Fruit fly (Drosophila melanogaster) whole organism, embryonic: ENCODE measurements around the gene CG34180.

Experiments
- Awh ChIP-seq: fragments of 200-800 bp; sonication (Bioruptor generic); IDR thresholded peaks from 2 replicates; pipeline ENCODE4, ENCODE4 v1.3.6; 2022; ENCODE audit warnings: missing biosample characterization, missing genetic modification characterization
- CG11695 ChIP-seq: fragments of 200-800 bp; sonication (Bioruptor generic); IDR thresholded peaks from 3 replicates; pipeline ENCODE4 v1.3.6; 2022; ENCODE audit warnings: missing biosample characterization, missing genetic modification characterization
- CG12391 ChIP-seq: fragments of 200-800 bp; sonication (Bioruptor generic); optimal IDR thresholded peaks from 3 replicates; lab custom pipeline; 2018; ENCODE audit warnings: missing biosample characterization, mild to moderate bottlenecking, missing genetic modification characterization, moderate library complexity
- CG12769 ChIP-seq: fragments of 200-800 bp; sonication (Bioruptor generic); optimal IDR thresholded peaks from 2 replicates; lab custom pipeline; 2019; ENCODE audit warnings: missing biosample characterization, mild to moderate bottlenecking, missing genetic modification characterization, moderate library complexity
- CG13424 ChIP-seq: fragments of 200-800 bp; sonication (Bioruptor generic); optimal IDR thresholded peaks from 2 replicates; lab custom pipeline; 2019; ENCODE audit warnings: missing biosample characterization, mild to moderate bottlenecking, missing genetic modification characterization, moderate library complexity
- CG14710 ChIP-seq: fragments of 200-800 bp; sonication (Bioruptor generic); optimal IDR thresholded peaks from 3 replicates; lab custom pipeline; 2019; ENCODE audit warnings: missing biosample characterization, mild to moderate bottlenecking, missing genetic modification characterization, moderate library complexity
- CG15073 ChIP-seq: fragments of 200-800 bp; sonication (Bioruptor generic); optimal IDR thresholded peaks from 2 replicates; lab custom pipeline; 2016; ENCODE audit warnings: missing biosample characterization, missing genetic modification characterization
- CG16815 ChIP-seq: fragments of 200-800 bp; sonication (Bioruptor generic); optimal IDR thresholded peaks from 3 replicates; lab custom pipeline; 2017; ENCODE audit warnings: missing biosample characterization, mild to moderate bottlenecking, missing genetic modification characterization
- CG4328 ChIP-seq: fragments of 200-800 bp; sonication (Bioruptor generic); optimal IDR thresholded peaks from 3 replicates; lab custom pipeline; 2017; ENCODE audit warnings: missing biosample characterization, missing genetic modification reagents, missing genetic modification characterization
- CG4404 ChIP-seq: fragments of 200-800 bp; sonication (Bioruptor generic); IDR thresholded peaks from 2 replicates; pipeline ENCODE4 v1.3.6; 2022; ENCODE audit warnings: missing biosample characterization, missing genetic modification characterization
- CG4424 ChIP-seq: fragments of 200-800 bp; sonication (Bioruptor generic); optimal IDR thresholded peaks from 3 replicates; lab custom pipeline; 2016; ENCODE audit warnings: missing biosample characterization, missing genetic modification characterization
- CG6254 ChIP-seq: fragments of 200-800 bp; sonication (Bioruptor generic); optimal IDR thresholded peaks from 3 replicates; lab custom pipeline; 2017; ENCODE audit warnings: mild to moderate bottlenecking, missing biosample characterization, missing genetic modification reagents, missing genetic modification characterization
- CG6689 ChIP-seq: fragments of 200-800 bp; sonication (Bioruptor generic); IDR thresholded peaks from 2 replicates; pipeline ENCODE4 v1.3.6; 2022; ENCODE audit warnings: missing biosample characterization, missing genetic modification characterization
- CG6765 ChIP-seq: fragments of 200-800 bp; sonication (Bioruptor generic); optimal IDR thresholded peaks from 3 replicates; lab custom pipeline; 2017; ENCODE audit warnings: missing biosample characterization, mild to moderate bottlenecking, missing genetic modification characterization
- CG7556 ChIP-seq: fragments of 200-800 bp; sonication (Bioruptor generic); optimal IDR thresholded peaks from 2 replicates; lab custom pipeline; 2017; ENCODE audit warnings: missing biosample characterization, mild to moderate bottlenecking, missing genetic modification characterization
- CG7839 ChIP-seq: fragments of 200-800 bp; sonication (Bioruptor generic); optimal IDR thresholded peaks from 3 replicates; lab custom pipeline; 2018; ENCODE audit warnings: missing biosample characterization, mild to moderate bottlenecking, missing genetic modification characterization, moderate library complexity
- CG9727 ChIP-seq: fragments of 200-800 bp; sonication (Bioruptor generic); optimal IDR thresholded peaks from 3 replicates; lab custom pipeline; 2017; ENCODE audit warnings: missing biosample characterization, mild to moderate bottlenecking, missing genetic modification characterization
- Chrac-16 ChIP-seq: fragments of 200-800 bp; sonication (Bioruptor generic); optimal IDR thresholded peaks from 3 replicates; lab custom pipeline; 2016; ENCODE audit warnings: missing biosample characterization, missing genetic modification characterization
- D ChIP-seq, 2 experiments: fragments of 200-800 bp in 1 of 2; fragments of >200 bp in 1 of 2; sonication (Bioruptor generic) in 1 of 2; optimal IDR thresholded peaks; 2 replicates in 1 of 2; 3 replicates in 1 of 2; lab custom pipeline; 2017; ENCODE audit warnings: mild to moderate bottlenecking in 1 of 2, missing biosample characterization in 1 of 2, missing genetic modification characterization in 1 of 2, missing genetic modification reagents in 1 of 2
- HLHmδ ChIP-seq: fragments of 200-800 bp; sonication (Bioruptor generic); optimal IDR thresholded peaks from 2 replicates; lab custom pipeline; 2018; ENCODE audit warnings: missing biosample characterization, mild to moderate bottlenecking, missing genetic modification characterization, moderate library complexity
- Hmr ChIP-seq: fragments of 200-800 bp; sonication (Bioruptor generic); optimal IDR thresholded peaks from 3 replicates; lab custom pipeline; 2017; ENCODE audit warnings: mild to moderate bottlenecking, missing biosample characterization, missing genetic modification reagents, missing genetic modification characterization
- Mes4 ChIP-seq: fragments of 200-800 bp; sonication (Bioruptor generic); optimal IDR thresholded peaks from 2 replicates; lab custom pipeline; 2016; ENCODE audit warnings: missing biosample characterization, missing genetic modification characterization
- Optix ChIP-seq: fragments of 200-800 bp; sonication (Bioruptor generic); IDR thresholded peaks from 3 replicates; pipeline ENCODE4 v1.3.6; 2022; ENCODE audit warnings: missing biosample characterization, missing genetic modification characterization
- Side ChIP-seq: fragments of 200-800 bp; sonication (Bioruptor generic); optimal IDR thresholded peaks from 2 replicates; lab custom pipeline; 2016; ENCODE audit warnings: missing biosample characterization, missing genetic modification characterization
- Spps ChIP-seq: fragments of 200-800 bp; sonication (Bioruptor generic); optimal IDR thresholded peaks from 2 replicates; lab custom pipeline; 2018; ENCODE audit warnings: missing biosample characterization, mild to moderate bottlenecking, missing genetic modification characterization
- Vsx1 ChIP-seq: fragments of 200-800 bp; sonication (Bioruptor generic); optimal IDR thresholded peaks from 2 replicates; lab custom pipeline; 2017; ENCODE audit warnings: missing biosample characterization, mild to moderate bottlenecking, missing genetic modification characterization, missing genetic modification reagents
- chif ChIP-seq, 2 experiments: fragments of 200-800 bp; sonication (Bioruptor generic); optimal IDR thresholded peaks; 3 replicates each; lab custom pipeline; 2016; ENCODE audit warnings: missing biosample characterization in 2 of 2, missing genetic modification characterization in 2 of 2
- chinmo ChIP-seq: fragments of 200-800 bp; sonication (Bioruptor generic); IDR thresholded peaks from 4 replicates; pipeline ENCODE4 v1.3.6; 2022; ENCODE audit warnings: missing biosample characterization, missing genetic modification characterization; ENCODE audit not compliant: partially characterized antibody
- disco-r ChIP-seq: fragments of 200-800 bp; sonication (Bioruptor generic); optimal IDR thresholded peaks from 2 replicates; lab custom pipeline; 2016; ENCODE audit warnings: missing biosample characterization, missing genetic modification characterization
- esg ChIP-seq: fragments of 200-800 bp; sonication (Bioruptor generic); conservative IDR thresholded peaks from 2 replicates; pipeline ENCODE4 v1.3.6; 2022; ENCODE audit warnings: missing biosample characterization, missing genetic modification characterization
- ewg ChIP-seq: fragments of 200-800 bp; sonication (Bioruptor generic); optimal IDR thresholded peaks from 3 replicates; lab custom pipeline; 2017; ENCODE audit warnings: mild to moderate bottlenecking, missing biosample characterization, missing genetic modification reagents, missing genetic modification characterization
- fd64A ChIP-seq: fragments of 200-800 bp; sonication (Bioruptor generic); optimal IDR thresholded peaks from 3 replicates; lab custom pipeline; 2018; ENCODE audit warnings: missing biosample characterization, mild to moderate bottlenecking, missing genetic modification characterization
- fd96Cb ChIP-seq: fragments of 200-800 bp; sonication (Bioruptor generic); optimal IDR thresholded peaks from 2 replicates; lab custom pipeline; 2018; ENCODE audit warnings: missing biosample characterization, mild to moderate bottlenecking, missing genetic modification characterization, moderate library complexity
- fru ChIP-seq: fragments of >200 bp; optimal IDR thresholded peaks from 2 replicates; lab custom pipeline; 2017
- gcm ChIP-seq: fragments of 200-800 bp; sonication (Bioruptor generic); optimal IDR thresholded peaks from 2 replicates; lab custom pipeline; 2019; ENCODE audit warnings: missing biosample characterization, mild to moderate bottlenecking, missing genetic modification characterization, moderate library complexity
- gcm2 ChIP-seq: fragments of 200-800 bp; sonication (Bioruptor generic); optimal IDR thresholded peaks from 2 replicates; lab custom pipeline; 2016; ENCODE audit warnings: missing biosample characterization, missing genetic modification characterization
- gem ChIP-seq: fragments of 200-800 bp; sonication (Bioruptor generic); optimal IDR thresholded peaks from 2 replicates; lab custom pipeline; 2019; ENCODE audit warnings: missing biosample characterization, mild to moderate bottlenecking, missing genetic modification characterization, moderate library complexity
- gfzf ChIP-seq: fragments of 200-800 bp; sonication (Bioruptor generic); optimal IDR thresholded peaks from 2 replicates; lab custom pipeline; 2016; ENCODE audit warnings: missing biosample characterization, mild to moderate bottlenecking, missing genetic modification characterization, moderate library complexity
- grau ChIP-seq: fragments of 200-800 bp; optimal IDR thresholded peaks from 3 replicates; lab custom pipeline; 2019; ENCODE audit warnings: missing biosample characterization, mild to moderate bottlenecking, missing genetic modification characterization, moderate library complexity
- h ChIP-seq: fragments of >200 bp; optimal IDR thresholded peaks from 2 replicates; lab custom pipeline; 2017
- org-1 ChIP-seq: fragments of 200-800 bp; sonication (Bioruptor generic); optimal IDR thresholded peaks from 2 replicates; lab custom pipeline; 2017; ENCODE audit warnings: missing biosample characterization, missing genetic modification characterization
- pnt ChIP-seq: fragments of 200-800 bp; sonication (Bioruptor generic); optimal IDR thresholded peaks from 3 replicates; lab custom pipeline; 2016; ENCODE audit warnings: missing biosample characterization, missing genetic modification characterization
- run ChIP-seq: fragments of 200-800 bp; sonication (Bioruptor generic); optimal IDR thresholded peaks from 3 replicates; lab custom pipeline; 2018; ENCODE audit warnings: missing biosample characterization, mild to moderate bottlenecking, missing genetic modification characterization
- sob ChIP-seq: fragments of 200-800 bp; sonication (Bioruptor generic); IDR thresholded peaks from 2 replicates; pipeline ENCODE4 v1.3.6; 2022; ENCODE audit warnings: missing biosample characterization, missing genetic modification characterization
- sr ChIP-seq: fragments of 200-800 bp; sonication (Bioruptor generic); IDR thresholded peaks from 3 replicates; pipeline ENCODE4 v1.3.6; 2022; ENCODE audit warnings: missing biosample characterization, missing genetic modification characterization
- tio ChIP-seq: fragments of 200-800 bp; sonication (Bioruptor generic); optimal IDR thresholded peaks from 2 replicates; lab custom pipeline; 2017; ENCODE audit warnings: missing biosample characterization, missing genetic modification characterization, inconsistent platforms
- yki ChIP-seq: fragments of >200 bp; optimal IDR thresholded peaks from 3 replicates; lab custom pipeline; 2018
- zen ChIP-seq: fragments of 200-800 bp; sonication (Bioruptor generic); optimal IDR thresholded peaks from 3 replicates; lab custom pipeline; 2018; ENCODE audit warnings: missing biosample characterization, mild to moderate bottlenecking, missing genetic modification characterization, moderate library complexity
- zfh1 ChIP-seq: fragments of 200-800 bp; sonication (Bioruptor generic); IDR thresholded peaks from 3 replicates; pipeline ENCODE4 v1.3.6; 2022; ENCODE audit warnings: missing biosample characterization, missing genetic modification characterization

The CG34180 gene

dm6 chr2L:6019352-6020131 lies 40.8 kb upstream of the CG34180 start, which contains the start of gene H2.0 (continued):
- TF ChIP-seq pnt (peak; percentile 6), Optix (GFP tag; lab: Robert Waterston, UW) (0 out of 3 replicates have a peak, but pooled peaks have one; percentile 16), CG15073 (GFP tag; lab: Kevin White, UChicago) (no peak), Awh (GFP tag; lab: Robert Waterston, UW) (peak; percentile 53), Vsx1 (GFP tag; lab: Kevin White, UChicago) (peak; percentile 50), CG4424 (GFP tag; lab: Kevin White, UChicago) (peak; percentile 46), ewg (peak; percentile 14), fru (lab: Kevin White, UChicago) (no peak), Mes4 (GFP tag; lab: Kevin White, UChicago) (no peak), HLHmδ (GFP tag; lab: Kevin White, UChicago) (peak; percentile 79), gcm2 (GFP tag; lab: Kevin White, UChicago) (no peak), D (optimal IDR thresholded peaks at IDR 0.05; lab: Kevin White, UChicago) (no peak), D (GFP tag; optimal IDR thresholded peaks at IDR 0.05; lab: Kevin White, UChicago) (peak; percentile 46), CG16815 (GFP tag; lab: Kevin White, UChicago) (peak; percentile 44), sob (GFP tag; lab: Robert Waterston, UW) (no peak), Spps (peak; percentile 13), CG6254 (no peak), gem (tag; lab: Kevin White, UChicago) (peak; percentile 68), gcm (GFP tag; lab: Kevin White, UChicago) (peak; percentile 37), chif (GFP tag; optimal IDR thresholded peaks at IDR 0.05; lab: Kevin White, UChicago) (peak in 1 of 2 experiments; percentile 49), fd64A (GFP tag; lab: Kevin White, UChicago) (peak; percentile 22), Hmr (GFP tag; lab: Kevin White, UChicago) (peak; percentile 1), org-1 (GFP tag; lab: Kevin White, UChicago) (peak; percentile 39), yki (lab: Kevin White, UChicago) (no peak), gfzf (no peak), h (lab: Kevin White, UChicago) (no peak), CG4404 (GFP tag; lab: Robert Waterston, UW) (peak; percentile 60), CG13424 (tag; lab: Kevin White, UChicago) (peak; percentile 23), CG14710 (tag; lab: Kevin White, UChicago) (peak; percentile 46), CG7556 (peak; percentile 34), CG6765 (GFP tag; lab: Kevin White, UChicago) (no peak), tio (peak; percentile 58), CG6689 (GFP tag; lab: Robert Waterston, UW) (peak; percentile 31; the same call in 1 of the 2 replicates), CG12391 (tag; lab: Kevin White, UChicago) (peak; percentile 45), run (tag; lab: Kevin White, UChicago) (no peak), Side (no peak), esg (peak; percentile 37; the same call in 1 of the 2 replicates), CG11695 (GFP tag; lab: Robert Waterston, UW) (0 out of 3 replicates have a peak, but pooled peaks have one; percentile 28), CG9727 (GFP tag; lab: Kevin White, UChicago) (peak; percentile 62), CG4328 (GFP tag; lab: Kevin White, UChicago) (no peak), chinmo (GFP tag; lab: Robert Waterston, UW) (no peak), grau (tag; lab: Kevin White, UChicago) (peak; percentile 56), sr (GFP tag; lab: Robert Waterston, UW) (peak; percentile 68; the same call in 2 of the 3 replicates), zen (tag; lab: Kevin White, UChicago) (peak; percentile 20), fd96Cb (tag; lab: Kevin White, UChicago) (peak; percentile 38), CG7839 (tag; lab: Kevin White, UChicago) (peak; percentile 45), zfh1 (0 out of 3 replicates have a peak, but pooled peaks have one; percentile 23), disco-r (peak; percentile 4), CG12769 (tag; lab: Kevin White, UChicago) (peak; percentile 34), Chrac-16 (GFP tag; lab: Kevin White, UChicago) (peak; percentile 18)
